Worm (Caenorhabditis elegans) whole organism, dauer: Measurements from ENCODE around the gene T20D3.5.
"Not testable (repeated sequence)": the region's sequence is repeated elsewhere in the genome, so short reads cannot be mapped to it uniquely, and the experiment has no call there.

Experiments
- unc-62 ChIP-seq: sonication (generic microtip); optimal IDR thresholded peaks from 2 replicates; lab custom pipeline; 2017; ENCODE audit warnings: missing biosample characterization, missing genetic modification reagents, missing genetic modification characterization

The T20D3.5 gene

DNA sequence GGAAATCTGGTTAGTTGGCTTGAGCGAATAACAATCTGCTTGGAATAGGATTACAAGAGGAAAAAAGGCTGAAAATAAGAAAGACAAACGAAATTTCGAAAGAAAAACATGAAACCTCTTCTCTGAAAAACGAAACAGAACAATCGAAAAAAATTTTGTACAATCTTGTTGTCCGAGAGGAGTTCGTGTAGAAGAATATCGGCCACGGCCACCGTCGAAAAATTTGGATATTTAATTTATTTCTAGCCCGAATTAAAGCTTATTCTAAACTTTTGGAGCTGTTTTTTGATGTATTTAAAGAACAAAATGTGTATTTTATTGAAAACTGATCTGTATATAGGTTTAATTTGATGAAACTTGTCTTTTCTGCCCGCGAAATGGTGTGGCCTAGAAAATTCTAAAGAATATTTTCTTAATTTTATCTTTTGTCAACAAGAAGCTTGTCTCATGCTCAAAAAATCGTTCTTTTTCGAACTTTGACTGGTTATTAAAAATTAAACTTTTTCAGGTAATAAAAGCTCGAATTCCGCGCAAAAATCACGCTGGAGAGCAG, at the start of gene T20D3.5:
Gene T20D3.5 (plus strand): TSS at position 503 of the 553 bp plus-strand sequence.
- TF ChIP-seq unc-62, result no peak

DNA sequence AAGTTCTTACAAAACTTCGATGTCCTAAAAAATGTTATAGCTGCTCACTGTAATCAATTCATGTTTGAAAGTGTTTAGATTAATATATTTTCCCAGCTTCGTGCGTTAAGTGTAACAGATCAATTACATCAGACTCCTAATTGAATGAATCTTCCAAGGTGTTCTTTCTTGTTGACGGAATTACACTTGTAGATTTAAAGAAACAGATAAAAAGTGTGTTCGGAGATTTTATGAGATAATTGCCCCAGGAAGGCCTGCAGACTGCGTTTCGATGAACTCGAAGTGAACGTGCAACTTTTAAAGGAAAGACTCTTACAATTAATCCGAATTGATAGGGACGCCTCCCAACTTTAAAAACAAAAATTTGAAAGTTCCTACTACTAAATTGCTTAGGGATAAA, 47.2 kb upstream of the T20D3.5 start:
- no peak for TF ChIP-seq unc-62

- TF ChIP-seq unc-62, result not testable (repeated sequence)
Measured at ce11 chrIV:9293825-9294224, 43.0 kb upstream of the T20D3.5 start, which contains the start of gene nhr-264. Gene nhr-264, minus strand, starts transcription at chrIV:9293925.

- TF ChIP-seq unc-62, result no peak
Measured at ce11 chrIV:9296285-9296684, 40.6 kb upstream of the T20D3.5 start, which contains the start of gene F49C12.1. Gene F49C12.1, minus strand, starts transcription at chrIV:9296354.

ce11 chrIV:9299145-9299544, 37.7 kb upstream of the T20D3.5 start, which contains the start of gene F49C12.2:
Gene F49C12.2, minus strand, starts transcription at chrIV:9299245.
- no peak for TF ChIP-seq unc-62

DNA sequence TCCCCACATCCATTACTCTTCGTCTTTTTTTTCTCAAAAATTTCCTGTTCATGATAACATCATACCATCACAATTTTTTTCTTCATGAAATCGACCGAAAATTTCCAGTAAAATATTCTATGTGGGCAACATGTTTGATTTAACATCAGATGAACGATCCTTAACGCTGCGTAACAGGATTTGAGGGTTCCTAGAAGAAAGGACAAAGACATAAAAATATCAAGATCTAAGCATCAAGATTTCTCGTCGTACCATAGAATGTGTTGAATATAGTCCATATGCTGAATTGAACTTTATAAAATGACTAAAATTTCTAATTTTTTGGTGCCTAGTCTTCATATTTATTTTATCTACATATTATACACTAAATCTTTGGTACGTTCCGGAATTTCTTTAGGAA, 36.7 kb upstream of the T20D3.5 start, which contains the start of gene F49C12.3:
Gene F49C12.3 (plus strand): TSS at position 301 of the 400 bp plus-strand sequence.
- no peak for TF ChIP-seq unc-62

ce11 chrIV:9303994-9304393, 32.8 kb upstream of the T20D3.5 start, which contains the start of gene F49C12.4:
Gene F49C12.4, minus strand, starts transcription at chrIV:9304094.
- TF ChIP-seq unc-62, result no peak

DNA sequence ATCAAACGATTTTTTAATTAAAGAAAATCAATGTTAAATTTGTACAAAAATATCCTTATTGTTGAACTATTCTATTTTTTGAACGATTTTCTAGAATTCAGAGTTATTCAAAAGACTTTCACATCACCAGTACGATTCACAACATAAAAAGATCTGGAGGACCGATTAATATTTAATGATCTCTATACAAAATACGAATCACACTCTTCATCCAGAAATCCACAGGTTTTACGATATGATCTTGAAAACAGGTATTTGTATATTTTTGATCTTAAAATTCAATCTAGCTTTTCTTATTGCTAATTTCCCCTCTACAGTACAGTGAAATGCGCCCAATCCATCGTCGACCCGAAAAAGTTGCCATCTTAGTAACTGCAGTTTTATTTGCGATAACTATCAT, 32.2 kb upstream of the T20D3.5 start, which contains the start of gene F49C12.5:
Gene F49C12.5 (plus strand): TSS at position 301 of the 400 bp plus-strand sequence.
- no peak for TF ChIP-seq unc-62

ce11 chrIV:9308975-9309374, 27.9 kb upstream of the T20D3.5 start, which contains the start of gene F49C12.6:
Gene F49C12.6, minus strand, starts transcription at chrIV:9309075.
- TF ChIP-seq unc-62, result no peak

DNA sequence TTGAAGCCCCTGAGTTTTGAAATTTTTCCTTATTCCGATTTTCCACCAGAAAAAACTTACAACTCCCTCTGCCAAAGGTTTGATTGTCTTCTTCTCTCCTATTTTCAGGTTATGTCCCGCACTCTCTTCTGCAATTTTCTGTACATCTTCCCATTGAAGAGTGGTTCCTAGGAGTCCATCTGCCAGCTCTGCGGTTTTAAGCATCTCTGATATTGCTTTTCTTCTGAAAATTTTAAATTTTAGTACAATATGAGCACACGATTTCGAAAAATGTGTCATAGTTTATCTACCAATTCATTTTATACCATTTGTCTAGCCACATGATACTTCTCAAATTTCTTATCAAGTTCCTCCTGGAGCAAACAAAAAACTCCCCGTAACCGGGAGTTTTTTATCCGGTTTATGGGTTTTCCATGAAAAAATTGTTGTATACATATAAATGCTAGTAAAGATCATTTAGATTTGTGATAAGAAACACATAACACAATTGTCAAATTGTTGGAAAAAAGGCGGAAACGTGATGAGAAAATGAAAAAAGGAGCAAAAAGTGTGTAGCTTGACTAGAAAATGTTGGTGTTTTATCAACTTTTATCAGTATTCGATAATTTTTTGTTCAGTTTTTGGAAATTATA, 25.8 kb upstream of the T20D3.5 start:
- TF ChIP-seq unc-62, result no peak

ce11 chrIV:9312827-9313226, 24.0 kb upstream of the T20D3.5 start, which contains the start of gene F49C12.7:
Gene F49C12.7, minus strand, starts transcription at chrIV:9312927.
- TF ChIP-seq unc-62, result not testable (repeated sequence)

DNA sequence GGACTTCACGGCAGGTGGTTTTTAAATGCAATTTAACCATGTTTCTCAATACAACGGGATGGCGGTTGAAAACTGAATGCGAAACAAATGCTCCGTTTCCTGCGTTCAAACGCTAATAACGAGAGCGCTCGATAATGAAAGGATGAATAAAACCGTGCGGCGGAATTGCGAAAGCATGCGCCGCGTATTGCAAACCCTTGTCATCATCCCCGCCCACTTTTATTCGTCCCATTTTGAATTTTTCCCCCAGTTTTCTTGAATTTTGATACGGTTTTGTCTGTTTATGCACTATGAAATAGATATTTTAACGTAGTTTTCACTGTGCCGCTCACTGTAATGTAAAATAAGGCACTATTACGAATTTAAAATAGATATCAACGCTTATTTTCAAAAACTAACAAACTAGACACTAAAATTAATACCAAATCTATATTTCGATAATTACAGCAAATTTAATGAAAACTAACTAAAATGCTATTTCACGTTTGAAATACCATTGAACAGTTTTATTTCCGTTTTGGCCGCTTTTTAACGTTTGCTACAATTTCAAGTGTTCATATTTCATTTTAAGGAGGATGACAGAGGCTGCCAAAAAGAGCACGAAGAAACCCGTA, 20.7 kb upstream of the T20D3.5 start, which contains the start of the genes F49C12.9 and rpn-7:
Gene F49C12.9 (minus strand): TSS at position 148 of the 614 bp plus-strand sequence.
Gene rpn-7 (plus strand): TSS at position 564 of the 614 bp plus-strand sequence.
- TF ChIP-seq unc-62, result no peak

ce11 chrIV:9318147-9318546, 18.7 kb upstream of the T20D3.5 start:
- TF ChIP-seq unc-62, result no peak

- TF ChIP-seq unc-62, result no peak
Measured at ce11 chrIV:9319080-9319479, 17.8 kb upstream of the T20D3.5 start, which contains the start of the genes F49C12.11 and nemt-1. Gene F49C12.11, plus strand, starts transcription at chrIV:9319380. Gene nemt-1, minus strand, starts transcription at chrIV:9319439.

- no peak for TF ChIP-seq unc-62
Measured at ce11 chrIV:9320023-9320422, 16.8 kb upstream of the T20D3.5 start.

DNA sequence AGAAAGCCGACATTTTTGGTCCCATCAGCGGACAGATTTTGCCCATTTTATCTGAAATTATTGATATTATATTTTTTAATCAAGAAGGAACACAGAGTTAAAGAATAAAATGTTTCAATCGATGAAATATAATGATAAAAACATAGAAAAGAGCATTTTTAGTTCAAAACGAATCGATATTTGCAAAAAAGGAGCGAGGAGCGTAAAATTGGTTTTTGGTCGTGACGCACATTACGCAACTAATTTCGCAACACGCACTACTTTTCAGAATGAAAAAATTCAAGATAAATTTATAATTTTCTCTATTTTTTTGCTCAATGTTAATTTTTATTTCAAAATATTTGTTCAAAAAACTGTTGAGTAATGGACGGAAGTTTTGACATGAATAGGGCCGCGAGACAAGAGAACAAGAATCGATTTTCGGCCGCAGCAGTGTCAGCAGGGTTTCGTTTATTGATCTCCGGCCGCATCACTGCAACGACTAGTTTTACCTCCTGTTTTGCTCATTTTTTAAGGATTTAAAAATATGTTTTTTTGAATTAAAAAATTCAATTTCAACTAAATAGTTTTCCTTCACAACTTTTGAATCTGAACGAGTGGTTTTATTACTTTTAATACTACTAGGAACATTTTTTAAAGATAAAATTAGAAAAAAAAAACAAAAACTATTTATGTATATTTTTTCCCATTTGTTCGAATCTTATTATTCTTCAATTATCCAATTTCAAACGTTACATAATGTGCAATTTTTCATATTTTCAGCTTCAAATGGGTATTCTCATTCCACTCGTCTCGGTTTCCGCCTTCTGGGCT, 15.6 kb upstream of the T20D3.5 start, which contains the start of the genes F49C12.12 and vha-17:
Gene F49C12.12 (minus strand): TSS at position 51 of the 813 bp plus-strand sequence.
Gene vha-17 (plus strand): TSS at position 763 of the 813 bp plus-strand sequence.
- TF ChIP-seq unc-62, result no peak
